Fruit fly (Drosophila melanogaster) whole organism, pupa: ENCODE measurements around the gene X11Lbeta.

Experiments
- CG10348 ChIP-seq: fragments of 200-800 bp; sonication (Bioruptor generic); IDR thresholded peaks from 2 replicates; pipeline ENCODE4 v1.3.6; 2022; ENCODE audit warnings: missing biosample characterization, missing genetic modification characterization
- CG13204 ChIP-seq: fragments of 200-800 bp; sonication (Bioruptor generic); optimal IDR thresholded peaks from 2 replicates; lab custom pipeline; 2018; ENCODE audit warnings: missing biosample characterization, mild to moderate bottlenecking, missing genetic modification characterization, moderate library complexity
- CG14655 ChIP-seq: fragments of 200-800 bp; sonication (Bioruptor generic); optimal IDR thresholded peaks from 3 replicates; lab custom pipeline; 2017; ENCODE audit warnings: mild to moderate bottlenecking, missing biosample characterization, missing genetic modification reagents, missing genetic modification characterization
- CG15710 ChIP-seq: fragments of 200-800 bp; sonication (Bioruptor generic); optimal IDR thresholded peaks from 2 replicates; lab custom pipeline; 2018; ENCODE audit warnings: missing biosample characterization, mild to moderate bottlenecking, missing genetic modification characterization, moderate library complexity
- CG17806 ChIP-seq: fragments of 200-800 bp; sonication (Bioruptor generic); optimal IDR thresholded peaks from 2 replicates; lab custom pipeline; 2018; ENCODE audit warnings: missing biosample characterization, mild to moderate bottlenecking, missing genetic modification characterization, moderate library complexity
- CG32121 ChIP-seq: fragments of 200-800 bp; sonication (Bioruptor generic); IDR thresholded peaks from 2 replicates; pipeline ENCODE4 v1.3.6; 2022; ENCODE audit warnings: missing biosample characterization, missing genetic modification characterization
- CG34367 ChIP-seq: fragments of 200-800 bp; sonication (Bioruptor generic); optimal IDR thresholded peaks from 2 replicates; lab custom pipeline; 2018; ENCODE audit warnings: missing biosample characterization, mild to moderate bottlenecking, missing genetic modification characterization
- CG4496 ChIP-seq: fragments of 200-800 bp; sonication (Bioruptor generic); IDR thresholded peaks from 3 replicates; pipeline ENCODE4 v1.3.6; 2022; ENCODE audit warnings: missing biosample characterization, missing genetic modification characterization
- CG8159 ChIP-seq: fragments of 200-800 bp; sonication (Bioruptor generic); optimal IDR thresholded peaks from 3 replicates; lab custom pipeline; 2018; ENCODE audit warnings: missing biosample characterization, mild to moderate bottlenecking, missing genetic modification characterization, moderate library complexity
- CG8301 ChIP-seq: fragments of 200-800 bp; sonication (Bioruptor generic); optimal IDR thresholded peaks from 2 replicates; lab custom pipeline; 2018; ENCODE audit warnings: missing biosample characterization, mild to moderate bottlenecking, missing genetic modification characterization
- CG9948 ChIP-seq: fragments of 200-800 bp; sonication (Bioruptor generic); optimal IDR thresholded peaks from 2 replicates; lab custom pipeline; 2018; ENCODE audit warnings: missing biosample characterization, mild to moderate bottlenecking, missing genetic modification characterization, moderate library complexity
- Ets98B ChIP-seq: fragments of 200-800 bp; sonication (Bioruptor generic); IDR thresholded peaks from 2 replicates; pipeline ENCODE4 v1.3.6; 2022; ENCODE audit warnings: missing biosample characterization, missing genetic modification characterization
- Pif1B ChIP-seq: fragments of 200-800 bp; sonication (Bioruptor generic); optimal IDR thresholded peaks from 3 replicates; lab custom pipeline; 2016; ENCODE audit warnings: missing biosample characterization, missing genetic modification characterization
- Snoo ChIP-seq: fragments of 200-800 bp; sonication (Bioruptor generic); optimal IDR thresholded peaks from 3 replicates; lab custom pipeline; 2017; ENCODE audit warnings: missing biosample characterization, mild to moderate bottlenecking, missing genetic modification characterization, inconsistent platforms
- fd96Ca ChIP-seq: fragments of 200-800 bp; sonication (Bioruptor generic); IDR thresholded peaks from 3 replicates; pipeline ENCODE4 v1.3.6; 2022; ENCODE audit warnings: missing biosample characterization, missing genetic modification characterization
- gl ChIP-seq: fragments of 200-800 bp; sonication (Bioruptor generic); optimal IDR thresholded peaks from 2 replicates; lab custom pipeline; 2018; ENCODE audit warnings: missing biosample characterization, mild to moderate bottlenecking, missing genetic modification characterization

X11Lbeta gene

dm6 chrX:10756026-10756561 lies 128.6 kb downstream of the X11Lbeta start:
- no peak for TF ChIP-seq Pif1B (GFP tag; lab: Kevin White, UChicago)
- no peak for TF ChIP-seq CG34367 (tag; lab: Kevin White, UChicago)
- TF ChIP-seq CG17806 (tag; lab: Kevin White, UChicago) = peak; percentile 18
- peak; percentile 13 for TF ChIP-seq CG9948 (tag; lab: Kevin White, UChicago)
- TF ChIP-seq fd96Ca (GFP tag; lab: Robert Waterston, UW) = no peak
- TF ChIP-seq Ets98B = no peak
- no peak for TF ChIP-seq CG14655 (GFP tag; lab: Kevin White, UChicago)
- TF ChIP-seq CG10348 (GFP tag; lab: Robert Waterston, UW) = no peak
- TF ChIP-seq CG4496 (GFP tag; lab: Robert Waterston, UW) = no peak
- TF ChIP-seq CG13204 = no peak
- TF ChIP-seq Snoo (tag; lab: Kevin White, UChicago) = no peak
- peak; percentile 4 for TF ChIP-seq CG8301 (tag; lab: Kevin White, UChicago)
- no peak for TF ChIP-seq CG32121 (GFP tag; lab: Robert Waterston, UW)
- peak; percentile 12 for TF ChIP-seq CG15710 (tag; lab: Kevin White, UChicago)
- TF ChIP-seq CG8159 = peak; percentile 70
- no peak for TF ChIP-seq gl (tag; lab: Kevin White, UChicago)

dm6 chrX:10757616-10758078 lies 130.1 kb downstream of the X11Lbeta start, which contains the start of gene Rph:
Rph (minus strand) TSS chrX:10757666.
- TF ChIP-seq Ets98B (no peak), fd96Ca (GFP tag; lab: Robert Waterston, UW) (0 out of 3 replicates have a peak, but pooled peaks have one; percentile 14), CG8301 (tag; lab: Kevin White, UChicago) (no peak), CG8159 (no peak), CG14655 (GFP tag; lab: Kevin White, UChicago) (no peak)
